Fruit fly (Drosophila melanogaster): Measurements from ENCODE around the gene tral.
A peak's percentile ranks its signal among the peaks of the same experiment; 100 is the strongest.

dm6 chr3L:12549471-12549870 is 34.6 kb downstream of the tral start:
- TF ChIP-seq CG8301 (tag; optimal IDR thresholded peaks at IDR 0.05) (no peak), rn (GFP tag; IDR thresholded peaks at IDR 0.05) (no peak), EcR (GFP tag; optimal IDR thresholded peaks at IDR 0.05) (no peak), CG8159 (tag; optimal IDR thresholded peaks at IDR 0.05) (peak; percentile 20), Pif1B (GFP tag; optimal IDR thresholded peaks at IDR 0.05) (no peak)
